Fruit fly (Drosophila melanogaster) whole organism, embryonic: ENCODE data around the gene CG1983.

Experiments used
- Antp ChIP-seq: fragments of 200-800 bp; sonication (Bioruptor generic); optimal IDR thresholded peaks from 3 replicates; lab custom pipeline; 2016; ENCODE audit warnings: missing biosample characterization, missing genetic modification characterization
- CG1024 ChIP-seq: fragments of 200-800 bp; sonication (Bioruptor generic); IDR thresholded peaks from 2 replicates; pipeline ENCODE4 v1.3.6; 2022; ENCODE audit warnings: missing biosample characterization, missing genetic modification characterization
- CG10462 ChIP-seq: fragments of 200-800 bp; sonication (Bioruptor generic); optimal IDR thresholded peaks from 2 replicates; lab custom pipeline; 2016; ENCODE audit warnings: missing biosample characterization, missing genetic modification characterization
- CG10979 ChIP-seq: fragments of 200-800 bp; sonication (Bioruptor generic); optimal IDR thresholded peaks from 2 replicates; lab custom pipeline; 2018; ENCODE audit warnings: missing biosample characterization, mild to moderate bottlenecking, missing genetic modification characterization, moderate library complexity
- CG11093 ChIP-seq: fragments of 200-800 bp; sonication (Bioruptor generic); IDR thresholded peaks from 3 replicates; pipeline ENCODE4 v1.3.6; 2022; ENCODE audit warnings: missing biosample characterization, missing genetic modification characterization
- CG13424 ChIP-seq: fragments of 200-800 bp; sonication (Bioruptor generic); optimal IDR thresholded peaks from 2 replicates; lab custom pipeline; 2019; ENCODE audit warnings: missing biosample characterization, mild to moderate bottlenecking, missing genetic modification characterization, moderate library complexity
- CG13775 ChIP-seq: fragments of 200-800 bp; sonication (Bioruptor generic); optimal IDR thresholded peaks from 3 replicates; lab custom pipeline; 2017; ENCODE audit warnings: missing biosample characterization, mild to moderate bottlenecking, missing genetic modification characterization
- CG14050 ChIP-seq: fragments of 200-800 bp; sonication (Bioruptor generic); IDR thresholded peaks from 3 replicates; pipeline ENCODE4 v1.3.6; 2022; ENCODE audit warnings: missing biosample characterization, missing genetic modification characterization
- CG14441 ChIP-seq: fragments of 200-800 bp; sonication (Bioruptor generic); IDR thresholded peaks from 2 replicates; pipeline ENCODE4 v1.3.6; 2022; ENCODE audit warnings: missing biosample characterization, missing genetic modification characterization
- CG15073 ChIP-seq: fragments of 200-800 bp; sonication (Bioruptor generic); optimal IDR thresholded peaks from 2 replicates; lab custom pipeline; 2016; ENCODE audit warnings: missing biosample characterization, missing genetic modification characterization
- CG1529 ChIP-seq: fragments of 200-800 bp; sonication (Bioruptor generic); optimal IDR thresholded peaks from 3 replicates; lab custom pipeline; 2018; ENCODE audit warnings: missing biosample characterization, missing genetic modification characterization
- CG15696 ChIP-seq: fragments of 200-800 bp; sonication (Bioruptor generic); optimal IDR thresholded peaks from 2 replicates; lab custom pipeline; 2019; ENCODE audit warnings: missing biosample characterization, mild to moderate bottlenecking, missing genetic modification characterization, moderate library complexity
- CG16813 ChIP-seq: fragments of 200-800 bp; sonication (Bioruptor generic); IDR thresholded peaks from 3 replicates; pipeline ENCODE4 v1.3.6; 2022; ENCODE audit warnings: missing biosample characterization, missing genetic modification characterization; ENCODE audit not compliant: partially characterized antibody
- CG17186 ChIP-seq: fragments of 200-800 bp; sonication (Bioruptor generic); optimal IDR thresholded peaks from 3 replicates; lab custom pipeline; 2017; ENCODE audit warnings: missing biosample characterization, missing genetic modification reagents, missing genetic modification characterization
- CG33213 ChIP-seq: fragments of 200-800 bp; sonication (Bioruptor generic); optimal IDR thresholded peaks from 3 replicates; lab custom pipeline; 2016; ENCODE audit warnings: missing biosample characterization, missing genetic modification characterization
- CG3838 ChIP-seq: fragments of 200-800 bp; sonication (Bioruptor generic); optimal IDR thresholded peaks from 3 replicates; lab custom pipeline; 2016; ENCODE audit warnings: missing biosample characterization, missing genetic modification characterization
- CG4282 ChIP-seq: fragments of 200-800 bp; sonication (Bioruptor generic); optimal IDR thresholded peaks from 2 replicates; lab custom pipeline; 2016; ENCODE audit warnings: missing biosample characterization, missing genetic modification characterization
- CG7372 ChIP-seq: fragments of 200-800 bp; sonication (Bioruptor generic); IDR thresholded peaks from 2 replicates; pipeline ENCODE4 v1.3.6; 2022; ENCODE audit warnings: missing biosample characterization, missing genetic modification characterization
- CG7786 ChIP-seq: fragments of 200-800 bp; sonication (Bioruptor generic); optimal IDR thresholded peaks from 2 replicates; lab custom pipeline; 2016; ENCODE audit warnings: missing biosample characterization, missing genetic modification characterization
- CG8281 ChIP-seq: fragments of 200-800 bp; sonication (Bioruptor generic); optimal IDR thresholded peaks from 2 replicates; lab custom pipeline; 2018; ENCODE audit warnings: missing biosample characterization, mild to moderate bottlenecking, missing genetic modification characterization, moderate library complexity
- CG8388 ChIP-seq: fragments of 200-800 bp; sonication (Bioruptor generic); optimal IDR thresholded peaks from 2 replicates; lab custom pipeline; 2019; ENCODE audit warnings: missing biosample characterization, mild to moderate bottlenecking, missing genetic modification characterization, moderate library complexity
- CG9797 ChIP-seq: fragments of 200-800 bp; sonication (Bioruptor generic); optimal IDR thresholded peaks from 3 replicates; lab custom pipeline; 2018; ENCODE audit warnings: missing biosample characterization, mild to moderate bottlenecking, missing genetic modification characterization
- Dref ChIP-seq: fragments of 200-800 bp; sonication (Bioruptor generic); IDR thresholded peaks from 2 replicates; pipeline ENCODE4 v1.3.6; 2022; ENCODE audit warnings: missing biosample characterization, missing genetic modification characterization
- ERR ChIP-seq: fragments of 200-800 bp; sonication (Bioruptor generic); optimal IDR thresholded peaks from 2 replicates; lab custom pipeline; 2016; ENCODE audit warnings: missing biosample characterization, missing genetic modification characterization
- Fer2 ChIP-seq: fragments of 200-800 bp; sonication (Bioruptor generic); optimal IDR thresholded peaks from 2 replicates; lab custom pipeline; 2018; ENCODE audit warnings: missing biosample characterization, mild to moderate bottlenecking, missing genetic modification characterization, moderate library complexity
- Gsc ChIP-seq: fragments of 200-800 bp; sonication (Bioruptor generic); IDR thresholded peaks from 2 replicates; pipeline ENCODE4 v1.3.6; 2022; ENCODE audit warnings: missing biosample characterization, missing genetic modification characterization
- Lhr ChIP-seq: fragments of 200-800 bp; sonication (Bioruptor generic); optimal IDR thresholded peaks from 3 replicates; lab custom pipeline; 2017; ENCODE audit warnings: mild to moderate bottlenecking, missing biosample characterization, missing genetic modification reagents, missing genetic modification characterization
- Lpt ChIP-seq: fragments of >200 bp; optimal IDR thresholded peaks from 2 replicates; lab custom pipeline; 2018; ENCODE audit warnings: missing biosample characterization, missing genetic modification characterization
- Mad ChIP-seq: fragments of 200-800 bp; sonication (Bioruptor generic); optimal IDR thresholded peaks from 2 replicates; lab custom pipeline; 2016; ENCODE audit warnings: missing biosample characterization, missing genetic modification characterization
- NK7.1 ChIP-seq: fragments of 200-800 bp; sonication (Bioruptor generic); optimal IDR thresholded peaks from 3 replicates; lab custom pipeline; 2016; ENCODE audit warnings: missing biosample characterization, missing genetic modification characterization
- Spps ChIP-seq: fragments of 200-800 bp; sonication (Bioruptor generic); optimal IDR thresholded peaks from 2 replicates; lab custom pipeline; 2018; ENCODE audit warnings: missing biosample characterization, mild to moderate bottlenecking, missing genetic modification characterization
- Taf1 ChIP-seq: fragments of 200-800 bp; sonication (Bioruptor generic); IDR thresholded peaks from 2 replicates; pipeline ENCODE4 v1.3.6; 2022; ENCODE audit warnings: missing biosample characterization, missing genetic modification characterization
- amos ChIP-seq: fragments of 200-800 bp; sonication (Bioruptor generic); IDR thresholded peaks from 2 replicates; pipeline ENCODE4 v1.3.6; 2022; ENCODE audit warnings: missing biosample characterization, missing genetic modification characterization; ENCODE audit not compliant: partially characterized antibody
- crp ChIP-seq, 2 experiments: fragments of 200-800 bp; sonication (Bioruptor generic); optimal IDR thresholded peaks; 2 replicates in 1 of 2; 3 replicates in 1 of 2; lab custom pipeline; 2017; ENCODE audit warnings: missing biosample characterization in 2 of 2, missing genetic modification characterization in 2 of 2, mild to moderate bottlenecking in 1 of 2, moderate library complexity in 1 of 2
- cwo ChIP-seq: fragments of 200-800 bp; sonication (Bioruptor generic); optimal IDR thresholded peaks from 3 replicates; lab custom pipeline; 2017; ENCODE audit warnings: missing biosample characterization, missing genetic modification characterization, mild to moderate bottlenecking, moderate library complexity, missing genetic modification reagents
- eve ChIP-seq, 2 experiments: fragments of >200 bp; optimal IDR thresholded peaks; 2 replicates each; lab custom pipeline; 2017; ENCODE audit warnings: missing biosample characterization in 2 of 2, missing genetic modification characterization in 2 of 2
- eyg ChIP-seq: fragments of 200-800 bp; sonication (Bioruptor generic); optimal IDR thresholded peaks from 3 replicates; lab custom pipeline; 2016; ENCODE audit warnings: missing biosample characterization, missing genetic modification characterization
- fd96Cb ChIP-seq: fragments of 200-800 bp; sonication (Bioruptor generic); optimal IDR thresholded peaks from 2 replicates; lab custom pipeline; 2018; ENCODE audit warnings: missing biosample characterization, mild to moderate bottlenecking, missing genetic modification characterization, moderate library complexity
- gem ChIP-seq: fragments of 200-800 bp; sonication (Bioruptor generic); optimal IDR thresholded peaks from 2 replicates; lab custom pipeline; 2019; ENCODE audit warnings: missing biosample characterization, mild to moderate bottlenecking, missing genetic modification characterization, moderate library complexity
- her ChIP-seq: fragments of 200-800 bp; sonication (Bioruptor generic); optimal IDR thresholded peaks from 2 replicates; lab custom pipeline; 2016; ENCODE audit warnings: missing biosample characterization, missing genetic modification characterization
- ken ChIP-seq: fragments of 200-800 bp; sonication (Bioruptor generic); IDR thresholded peaks from 3 replicates; pipeline ENCODE4 v1.3.6; 2022; ENCODE audit warnings: missing biosample characterization, missing genetic modification characterization
- luna ChIP-seq: fragments of 200-800 bp; sonication (Bioruptor generic); optimal IDR thresholded peaks from 2 replicates; lab custom pipeline; 2016; ENCODE audit warnings: missing biosample characterization, missing genetic modification characterization
- nerfin-1 ChIP-seq: fragments of 200-800 bp; sonication (Bioruptor generic); optimal IDR thresholded peaks from 3 replicates; lab custom pipeline; 2019; ENCODE audit warnings: missing biosample characterization, mild to moderate bottlenecking, missing genetic modification characterization, moderate library complexity
- peb ChIP-seq: fragments of 200-800 bp; sonication (Bioruptor generic); IDR thresholded peaks from 2 replicates; pipeline ENCODE4 v1.3.6; 2022; ENCODE audit warnings: missing biosample characterization, missing genetic modification characterization
- pita ChIP-seq: fragments of 200-800 bp; sonication (Bioruptor generic); optimal IDR thresholded peaks from 2 replicates; lab custom pipeline; 2017; ENCODE audit warnings: missing biosample characterization, mild to moderate bottlenecking, missing genetic modification characterization
- seq ChIP-seq: fragments of 200-800 bp; sonication (Bioruptor generic); IDR thresholded peaks from 2 replicates; pipeline ENCODE4 v1.3.6; 2022; ENCODE audit warnings: missing biosample characterization, missing genetic modification characterization
- tll ChIP-seq, 2 experiments: fragments of 200-800 bp in 1 of 2; fragments of >200 bp in 1 of 2; sonication (Bioruptor generic) in 1 of 2; optimal IDR thresholded peaks; 2 replicates each; lab custom pipeline; 2017 to 2019; ENCODE audit warnings: missing biosample characterization in 2 of 2, missing genetic modification characterization in 2 of 2, mild to moderate bottlenecking in 1 of 2, moderate library complexity in 1 of 2
- ttk ChIP-seq: fragments of 200-800 bp; sonication (Bioruptor generic); IDR thresholded peaks from 2 replicates; pipeline ENCODE4 v2.1.2; 2022; ENCODE audit warnings: missing biosample characterization, missing genetic modification characterization
- wor ChIP-seq: fragments of 200-800 bp; sonication (Bioruptor generic); IDR thresholded peaks from 2 replicates; pipeline ENCODE4 v1.3.6; 2022; ENCODE audit warnings: missing biosample characterization, missing genetic modification characterization

Gene CG1983

dm6 chr3R:30166159-30166784 is 11.2 kb downstream of the CG1983 start, which contains the start of gene VhaAC45RP (continued):
- peak; percentile 13; the same call in 1 of the 2 replicates for TF ChIP-seq Dref (GFP tag; lab: Robert Waterston, UW)
- TF ChIP-seq CG13424 (tag; lab: Kevin White, UChicago): no peak
- TF ChIP-seq luna: no peak
- TF ChIP-seq her (GFP tag; lab: Kevin White, UChicago): no peak
- no peak for TF ChIP-seq Lpt (GFP tag; lab: Kevin White, UChicago)
- peak; percentile 99 for TF ChIP-seq nerfin-1
- no peak for TF ChIP-seq ERR (GFP tag; lab: Kevin White, UChicago)
- TF ChIP-seq peb (GFP tag; lab: Robert Waterston, UW): no peak
- TF ChIP-seq CG10979 (tag; lab: Kevin White, UChicago): no peak
- no peak for TF ChIP-seq Mad
- TF ChIP-seq seq (GFP tag; lab: Robert Waterston, UW): peak; percentile 44; the same call in 1 of the 2 replicates
- no peak for TF ChIP-seq CG1024 (GFP tag; lab: Robert Waterston, UW)
- TF ChIP-seq, all 482 proteins: peak for 19

DNA sequence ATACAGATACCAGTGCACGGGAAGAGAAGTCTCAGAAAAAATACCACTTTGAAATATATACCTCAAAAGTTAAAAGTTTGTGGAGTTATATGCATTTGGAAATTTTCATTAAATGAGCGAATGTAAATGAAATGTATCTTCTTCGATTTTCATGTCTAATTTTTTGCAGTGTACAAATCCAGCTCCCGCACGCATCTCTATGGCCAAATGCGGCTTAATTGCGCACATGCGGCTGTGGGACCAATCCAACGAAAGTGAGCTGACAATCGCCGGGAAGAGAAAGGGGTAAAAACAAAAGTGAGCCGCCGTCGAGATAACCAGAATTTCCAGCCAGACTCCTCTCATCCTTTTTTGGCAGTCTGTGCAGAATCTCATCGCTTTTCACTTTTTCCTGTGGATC is 13.3 kb downstream of the CG1983 start:
- no peak for TF ChIP-seq tll (GFP tag; optimal IDR thresholded peaks at IDR 0.05; lab: Kevin White, UChicago)
- TF ChIP-seq fd96Cb (tag; lab: Kevin White, UChicago): peak; percentile 9
- no peak; the same call in 1 of the 2 replicates for TF ChIP-seq CG14441
- no peak for TF ChIP-seq Lhr
- TF ChIP-seq eve (GFP tag; optimal IDR thresholded peaks at IDR 0.05; lab: Kevin White, UChicago): no peak
- TF ChIP-seq Taf1 (GFP tag; lab: Robert Waterston, UW): no peak
- no peak for TF ChIP-seq crp (GFP tag; optimal IDR thresholded peaks at IDR 0.05; lab: Kevin White, UChicago)
- TF ChIP-seq CG8388 (GFP tag; lab: Kevin White, UChicago): peak; percentile 35
- no peak for TF ChIP-seq CG11093 (GFP tag; lab: Robert Waterston, UW)
- no peak for TF ChIP-seq pita (GFP tag; lab: Kevin White, UChicago)
- TF ChIP-seq CG17186 (GFP tag; lab: Kevin White, UChicago): no peak
- TF ChIP-seq CG7372 (GFP tag; lab: Robert Waterston, UW): no peak
- TF ChIP-seq amos (GFP tag; lab: Robert Waterston, UW): no peak
- no peak for TF ChIP-seq eyg (GFP tag; lab: Kevin White, UChicago)
- TF ChIP-seq CG13775 (GFP tag; lab: Kevin White, UChicago): no peak
- TF ChIP-seq Spps (tag; lab: Kevin White, UChicago): no peak
- no peak for TF ChIP-seq CG14050
- TF ChIP-seq CG15696 (tag; lab: Kevin White, UChicago): no peak
- no peak for TF ChIP-seq Fer2 (tag; lab: Kevin White, UChicago)
- TF ChIP-seq CG15073: no peak
- no peak for TF ChIP-seq CG10462 (GFP tag; lab: Kevin White, UChicago)
- peak; percentile 15 for TF ChIP-seq Antp (GFP tag; lab: Kevin White, UChicago)
- no peak for TF ChIP-seq peb (GFP tag; lab: Robert Waterston, UW)
- TF ChIP-seq gem (tag; lab: Kevin White, UChicago): no peak
- TF ChIP-seq CG3838 (GFP tag; lab: Kevin White, UChicago): no peak
- TF ChIP-seq CG7786: no peak
- TF ChIP-seq cwo (GFP tag; lab: Kevin White, UChicago): no peak
- 0 out of 3 replicates have a peak, but pooled peaks have one; percentile 56 for TF ChIP-seq ken
- TF ChIP-seq ttk (GFP tag; lab: Robert Waterston, UW): peak; percentile 48
- no peak for TF ChIP-seq Gsc (GFP tag; lab: Robert Waterston, UW)
- no peak for TF ChIP-seq CG8281 (tag; lab: Kevin White, UChicago)
- peak; percentile 42 for TF ChIP-seq CG10979 (tag; lab: Kevin White, UChicago)
- TF ChIP-seq CG33213: no peak
- no peak for TF ChIP-seq CG4282 (GFP tag; lab: Kevin White, UChicago)
- peak; percentile 50 for TF ChIP-seq wor
- no peak for TF ChIP-seq CG16813
- no peak for TF ChIP-seq CG1529
- TF ChIP-seq NK7.1 (GFP tag; lab: Kevin White, UChicago): no peak
- TF ChIP-seq CG9797 (GFP tag; lab: Kevin White, UChicago): no peak
